Worm (Caenorhabditis elegans) whole organism, young adult: Measurements from ENCODE around the gene F20D1.22.
A peak's percentile ranks its signal among the peaks of the same experiment; 100 is the strongest.

Source experiments
- B0261.1 ChIP-seq: sonication (generic microtip); optimal IDR thresholded peaks from 2 replicates; lab custom pipeline; 2016; ENCODE audit warnings: mild to moderate bottlenecking, missing genetic modification characterization, moderate library complexity, missing compliant biosample characterization
- B0336.3 ChIP-seq: fragments of 200-800 bp; sonication (Bioruptor generic); IDR thresholded peaks from 2 replicates; pipeline ENCODE4 v1.3.6; 2022; ENCODE audit warnings: missing genetic modification characterization, missing compliant biosample characterization
- F39B2.1 ChIP-seq: fragments of 200-800 bp; sonication (Bioruptor generic); IDR thresholded peaks from 2 replicates; pipeline ENCODE4 v1.3.6; 2022; ENCODE audit warnings: missing genetic modification reagents, missing genetic modification characterization, missing compliant biosample characterization
- F49E8.2 ChIP-seq: sonication (generic microtip); optimal IDR thresholded peaks from 3 replicates; lab custom pipeline; 2017; ENCODE audit warnings: missing genetic modification characterization, mild to moderate bottlenecking, missing compliant biosample characterization, antibody characterized with exemption, moderate library complexity; ENCODE audit not compliant: insufficient read depth
- F57C9.4 ChIP-seq: sonication (generic microtip); optimal IDR thresholded peaks from 2 replicates; lab custom pipeline; 2017; ENCODE audit warnings: mild to moderate bottlenecking, missing genetic modification characterization, missing compliant biosample characterization
- K11D2.4 ChIP-seq: fragments of 200-800 bp; sonication (Bioruptor generic); IDR thresholded peaks from 2 replicates; pipeline ENCODE4 v1.3.6; 2022; ENCODE audit warnings: missing genetic modification reagents, missing genetic modification characterization, missing compliant biosample characterization
- Y67H2A.10 ChIP-seq: fragments of 200-800 bp; sonication (Bioruptor generic); conservative IDR thresholded peaks from 2 replicates; pipeline ENCODE4 v1.3.6; 2022; ENCODE audit warnings: missing genetic modification reagents, missing genetic modification characterization, missing compliant biosample characterization
- akir-1 ChIP-seq: fragments of 200-800 bp; sonication (Bioruptor generic); optimal IDR thresholded peaks from 2 replicates; lab custom pipeline; 2018; ENCODE audit warnings: mild to moderate bottlenecking, missing genetic modification characterization, moderate library complexity, missing compliant biosample characterization
- atf-7 ChIP-seq: sonication (generic microtip); optimal IDR thresholded peaks from 2 replicates; lab custom pipeline; 2017; ENCODE audit warnings: mild to moderate bottlenecking, missing genetic modification characterization, missing compliant biosample characterization
- athp-1 ChIP-seq: sonication (generic microtip); optimal IDR thresholded peaks from 2 replicates; lab custom pipeline; 2017; ENCODE audit warnings: mild to moderate bottlenecking, missing genetic modification characterization, missing compliant biosample characterization
- attf-3 ChIP-seq: fragments of 200-800 bp; sonication (Bioruptor generic); conservative IDR thresholded peaks from 2 replicates; pipeline ENCODE4 v1.3.6; 2022; ENCODE audit warnings: missing genetic modification reagents, missing genetic modification characterization, missing compliant biosample characterization
- attf-5 ChIP-seq: fragments of 200-800 bp; sonication (Bioruptor generic); optimal IDR thresholded peaks from 2 replicates; lab custom pipeline; 2018; ENCODE audit warnings: mild to moderate bottlenecking, missing genetic modification characterization, missing compliant biosample characterization
- cebp-1 ChIP-seq, 2 experiments: fragments of 200-800 bp in 1 of 2; sonication (Bioruptor generic) in 1 of 2; sonication (generic microtip) in 1 of 2; IDR thresholded peaks in 1 of 2; optimal IDR thresholded peaks in 1 of 2; 2 replicates each; pipeline versions ENCODE4 v1.3.6 to Lab custom; 2017 to 2022; ENCODE audit warnings: missing compliant biosample characterization in 2 of 2, missing genetic modification characterization in 2 of 2, mild to moderate bottlenecking in 1 of 2, missing genetic modification reagents in 1 of 2, moderate library complexity in 1 of 2
- ceh-100 ChIP-seq: fragments of 200-800 bp; sonication (Bioruptor generic); IDR thresholded peaks from 2 replicates; pipeline ENCODE4 v1.3.6; 2022; ENCODE audit warnings: missing genetic modification reagents, missing genetic modification characterization, missing compliant biosample characterization
- ceh-79 ChIP-seq: sonication (generic microtip); optimal IDR thresholded peaks from 2 replicates; lab custom pipeline; 2017; ENCODE audit warnings: mild to moderate bottlenecking, missing genetic modification characterization, missing compliant biosample characterization
- dpl-1 ChIP-seq: fragments of 150-350 bp; optimal IDR thresholded peaks from 2 replicates; lab custom pipeline; 2014; ENCODE audit warnings: missing biosample characterization, missing genetic modification reagents, missing genetic modification characterization
- egl-44 ChIP-seq: fragments of 200-800 bp; sonication (Bioruptor generic); IDR thresholded peaks from 2 replicates; pipeline ENCODE4 v1.3.6; 2022; ENCODE audit warnings: missing genetic modification reagents, missing genetic modification characterization, missing compliant biosample characterization
- ets-4 ChIP-seq: fragments of 200-800 bp; sonication (Bioruptor generic); optimal IDR thresholded peaks from 2 replicates; lab custom pipeline; 2018; ENCODE audit warnings: mild to moderate bottlenecking, missing genetic modification characterization, missing compliant biosample characterization
- fkh-3 ChIP-seq: sonication (generic microtip); optimal IDR thresholded peaks from 2 replicates; lab custom pipeline; 2016; ENCODE audit warnings: mild to moderate bottlenecking, missing genetic modification characterization, missing compliant biosample characterization
- him-1 ChIP-seq: sonication (generic microtip); optimal IDR thresholded peaks from 2 replicates; lab custom pipeline; 2016; ENCODE audit warnings: missing genotype, missing genetic modification reagents, missing genetic modification characterization, missing compliant biosample characterization
- let-526 ChIP-seq: fragments of 200-800 bp; sonication (Bioruptor generic); IDR thresholded peaks from 2 replicates; pipeline ENCODE4 v1.3.6; 2022; ENCODE audit warnings: missing genetic modification reagents, missing genetic modification characterization, missing compliant biosample characterization
- let-607 ChIP-seq, 2 experiments: fragments of 200-800 bp in 1 of 2; sonication (Bioruptor generic) in 1 of 2; sonication (generic microtip) in 1 of 2; optimal IDR thresholded peaks; 2 replicates each; lab custom pipeline; 2016 to 2018; ENCODE audit warnings: mild to moderate bottlenecking in 2 of 2, missing compliant biosample characterization in 2 of 2, missing genetic modification characterization in 2 of 2, moderate library complexity in 2 of 2, missing genotype in 1 of 2
- lin-35 ChIP-seq, 3 experiments: fragments of 150-350 bp in 2 of 3; sonication (generic microtip) in 1 of 3; optimal IDR thresholded peaks; 2 replicates each; lab custom pipeline; 2014 to 2018; ENCODE audit warnings: missing biosample characterization in 3 of 3, missing genetic modification characterization in 3 of 3, missing genetic modification reagents in 3 of 3
- lin-40 ChIP-seq: sonication (generic microtip); optimal IDR thresholded peaks from 2 replicates; lab custom pipeline; 2016; ENCODE audit warnings: missing genetic modification characterization, mild to moderate bottlenecking, missing compliant biosample characterization, missing genotype, missing genetic modification reagents
- lir-1 ChIP-seq: fragments of 200-800 bp; sonication (Bioruptor generic); conservative IDR thresholded peaks from 2 replicates; pipeline ENCODE4 v1.3.6; 2022; ENCODE audit warnings: missing genetic modification reagents, missing genetic modification characterization, missing compliant biosample characterization
- lsl-1 ChIP-seq: fragments of 200-800 bp; sonication (Bioruptor generic); optimal IDR thresholded peaks from 2 replicates; lab custom pipeline; 2018; ENCODE audit warnings: mild to moderate bottlenecking, missing genetic modification characterization, moderate library complexity, missing compliant biosample characterization
- mcd-1 ChIP-seq: fragments of 200-800 bp; sonication (Bioruptor generic); IDR thresholded peaks from 2 replicates; pipeline ENCODE4 v1.3.6; 2022; ENCODE audit warnings: missing genetic modification reagents, missing genetic modification characterization, missing compliant biosample characterization
- nfya-2 ChIP-seq: fragments of 200-800 bp; sonication (Bioruptor generic); IDR thresholded peaks from 2 replicates; pipeline ENCODE4 v1.3.6; 2022; ENCODE audit warnings: missing genetic modification reagents, missing genetic modification characterization, missing compliant biosample characterization
- nhr-80 ChIP-seq: sonication (generic microtip); optimal IDR thresholded peaks from 2 replicates; lab custom pipeline; 2016; ENCODE audit warnings: missing genetic modification characterization, missing compliant biosample characterization
- rec-8 ChIP-seq, 2 experiments: sonication (generic microtip); optimal IDR thresholded peaks; 2 replicates each; lab custom pipeline; 2016; ENCODE audit warnings: mild to moderate bottlenecking in 2 of 2, missing genetic modification characterization in 2 of 2, missing genetic modification reagents in 2 of 2, missing genotype in 2 of 2, missing biosample characterization in 1 of 2, missing compliant biosample characterization in 1 of 2, moderate library complexity in 1 of 2
- sea-2 ChIP-seq: fragments of 200-800 bp; sonication (Bioruptor generic); IDR thresholded peaks from 2 replicates; pipeline ENCODE4 v1.3.6; 2022; ENCODE audit warnings: missing genetic modification characterization, missing compliant biosample characterization
- snpc-1.1 ChIP-seq: sonication (generic microtip); optimal IDR thresholded peaks from 2 replicates; lab custom pipeline; 2017; ENCODE audit warnings: missing genetic modification characterization, mild to moderate bottlenecking, missing compliant biosample characterization, antibody characterized with exemption, moderate library complexity, missing genotype, missing genetic modification reagents; ENCODE audit not compliant: insufficient read depth
- snpc-3.4 ChIP-seq: sonication (generic microtip); optimal IDR thresholded peaks from 2 replicates; lab custom pipeline; 2017; ENCODE audit warnings: missing genetic modification characterization, mild to moderate bottlenecking, missing compliant biosample characterization, antibody characterized with exemption, moderate library complexity, missing genotype, missing genetic modification reagents
- snpc-4 ChIP-seq, 5 experiments: fragments of 150-350 bp in 1 of 5; sonication (generic microtip) in 4 of 5; optimal IDR thresholded peaks; 2 replicates each; lab custom pipeline; 2014 to 2018; ENCODE audit warnings: missing genetic modification characterization in 5 of 5, missing biosample characterization in 3 of 5, antibody characterized with exemption in 2 of 5, mild to moderate bottlenecking in 2 of 5, missing compliant biosample characterization in 2 of 5, missing genotype in 2 of 5, moderate library complexity in 2 of 5, missing genetic modification reagents in 1 of 5
- zfh-2 ChIP-seq: fragments of 200-800 bp; sonication (Bioruptor generic); conservative IDR thresholded peaks from 2 replicates; pipeline ENCODE4 v1.3.6; 2022; ENCODE audit warnings: missing genetic modification reagents, missing genetic modification characterization, missing compliant biosample characterization

Gene F20D1.22

ce11 chrX:15006847-15007358, 40.3 kb downstream of the F20D1.22 start, which contains the start of gene ergi-2:
Gene ergi-2, minus strand, starts transcription at chrX:15007308.
- TF ChIP-seq ceh-79 (tag; lab: Kevin White, UChicago) (no peak), cebp-1 (GFP tag; IDR thresholded peaks at IDR 0.05; lab: Robert Waterston, UW) (no peak), cebp-1 (tag; optimal IDR thresholded peaks at IDR 0.05; lab: Kevin White, UChicago) (no peak), nfya-2 (GFP tag; lab: Robert Waterston, UW) (no peak), let-607 (tag; optimal IDR thresholded peaks at IDR 0.05; lab: Kevin White, UChicago) (peak; percentile 75 to 87), attf-5 (GFP tag; lab: Kevin White, UChicago) (peak; percentile 32), B0261.1 (tag; lab: Kevin White, UChicago) (no peak), dpl-1 (no peak), F57C9.4 (no peak), lir-1 (GFP tag; lab: Robert Waterston, UW) (no peak), nhr-80 (tag; lab: Kevin White, UChicago) (peak; percentile 47)

- no peak for TF ChIP-seq F57C9.4
Measured at ce11 chrX:15008697-15009096, 42.1 kb downstream of the F20D1.22 start.

ce11 chrX:15010941-15011340, 44.3 kb downstream of the F20D1.22 start:
- peak; percentile 27 for TF ChIP-seq snpc-4 (GFP tag; optimal IDR thresholded peaks at IDR 0.05; lab: Kevin White, UChicago)
- TF ChIP-seq snpc-4 (tag; optimal IDR thresholded peaks at IDR 0.05; lab: Kevin White, UChicago) = peak in 1 of 4 experiments; percentile 58
- no peak for TF ChIP-seq let-607 (tag; optimal IDR thresholded peaks at IDR 0.05; lab: Kevin White, UChicago)
- peak; percentile 47; the same call in 1 of the 2 replicates for TF ChIP-seq zfh-2 (GFP tag; lab: Robert Waterston, UW)
- no peak for TF ChIP-seq lsl-1 (GFP tag; lab: Kevin White, UChicago)

ce11 chrX:15011526-15012274, 45.1 kb downstream of the F20D1.22 start:
- TF ChIP-seq attf-3 (GFP tag; lab: Robert Waterston, UW) (no peak), let-526 (GFP tag; lab: Robert Waterston, UW) (no peak), Y67H2A.10 (no peak), lin-40 (tag; lab: Kevin White, UChicago) (no peak), akir-1 (GFP tag; lab: Kevin White, UChicago) (no peak), him-1 (tag; lab: Kevin White, UChicago) (no peak), rec-8 (tag; optimal IDR thresholded peaks at IDR 0.05; lab: Kevin White, UChicago) (no peak), atf-7 (tag; lab: Kevin White, UChicago) (no peak)

ce11 chrX:15013941-15014453, 47.4 kb downstream of the F20D1.22 start:
- TF ChIP-seq F49E8.2 (no peak), F39B2.1 (GFP tag; lab: Robert Waterston, UW) (no peak), fkh-3 (tag; lab: Kevin White, UChicago) (no peak), F57C9.4 (no peak), B0336.3 (no peak)

ce11 chrX:15016102-15016501, 49.5 kb downstream of the F20D1.22 start:
- TF ChIP-seq ets-4 (GFP tag; lab: Kevin White, UChicago) (no peak), K11D2.4 (GFP tag; lab: Robert Waterston, UW) (no peak), sea-2 (no peak), athp-1 (tag; lab: Kevin White, UChicago) (no peak), nhr-80 (tag; lab: Kevin White, UChicago) (no peak), atf-7 (tag; lab: Kevin White, UChicago) (no peak), rec-8 (tag; optimal IDR thresholded peaks at IDR 0.05; lab: Kevin White, UChicago) (no peak), ceh-100 (no peak), lin-35 (GFP tag; optimal IDR thresholded peaks at IDR 0.05; lab: Kevin White, UChicago) (no peak), snpc-1.1 (tag; lab: Kevin White, UChicago) (no peak), snpc-3.4 (tag; lab: Kevin White, UChicago) (no peak), attf-5 (GFP tag; lab: Kevin White, UChicago) (no peak), egl-44 (no peak), mcd-1 (GFP tag; lab: Robert Waterston, UW) (no peak)
